Fruit fly (Drosophila melanogaster) Kc167 (cell line): ENCODE data around the gene lectin-21Cb.

Experiments
- Myc ChIP-seq: fragments of >200 bp; optimal IDR thresholded peaks from 2 replicates; lab custom pipeline; 2017; ENCODE audit warnings: missing external identifiers
- Sin3A ChIP-seq: fragments of >200 bp; optimal IDR thresholded peaks from 2 replicates; lab custom pipeline; 2018; ENCODE audit warnings: missing external identifiers
- h ChIP-seq: fragments of >200 bp; optimal IDR thresholded peaks from 3 replicates; lab custom pipeline; 2018; ENCODE audit warnings: missing external identifiers
- insv ChIP-seq: fragments of >200 bp; optimal IDR thresholded peaks from 3 replicates; lab custom pipeline; 2018; ENCODE audit warnings: missing external identifiers
- psq ChIP-seq: fragments of >200 bp; optimal IDR thresholded peaks from 2 replicates; lab custom pipeline; 2017; ENCODE audit warnings: missing external identifiers
- ttk ChIP-seq: sonication (Bioruptor generic); optimal IDR thresholded peaks from 2 replicates; lab custom pipeline; 2017; ENCODE audit warnings: missing external identifiers

lectin-21Cb gene

DNA sequence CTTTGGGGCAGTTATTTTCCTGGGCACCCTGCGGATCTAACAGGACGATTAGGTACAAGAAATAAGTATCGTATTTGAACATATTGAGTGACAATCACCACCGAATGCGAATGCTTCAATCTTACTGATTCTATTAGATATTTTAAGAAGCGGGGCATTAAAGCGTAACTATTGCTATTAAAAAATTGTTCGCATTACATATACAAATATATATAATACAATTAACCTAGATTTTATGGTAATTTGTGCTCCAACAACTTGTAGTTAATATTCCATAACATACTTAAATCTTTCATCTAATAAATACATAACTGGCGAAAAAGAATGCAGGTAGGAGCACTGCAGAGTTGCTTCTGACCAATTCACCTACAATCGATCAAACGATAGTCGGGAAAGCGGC, at the start of gene lectin-21Cb:
TSS of gene lectin-21Cb (minus strand) at position 101 of the 400 bp plus-strand sequence.
- TF ChIP-seq insv (lab: Kevin White, UChicago) (no peak), h (lab: Kevin White, UChicago) (no peak), Myc (lab: Kevin White, UChicago) (no peak), Sin3A (lab: Kevin White, UChicago) (no peak)

DNA sequence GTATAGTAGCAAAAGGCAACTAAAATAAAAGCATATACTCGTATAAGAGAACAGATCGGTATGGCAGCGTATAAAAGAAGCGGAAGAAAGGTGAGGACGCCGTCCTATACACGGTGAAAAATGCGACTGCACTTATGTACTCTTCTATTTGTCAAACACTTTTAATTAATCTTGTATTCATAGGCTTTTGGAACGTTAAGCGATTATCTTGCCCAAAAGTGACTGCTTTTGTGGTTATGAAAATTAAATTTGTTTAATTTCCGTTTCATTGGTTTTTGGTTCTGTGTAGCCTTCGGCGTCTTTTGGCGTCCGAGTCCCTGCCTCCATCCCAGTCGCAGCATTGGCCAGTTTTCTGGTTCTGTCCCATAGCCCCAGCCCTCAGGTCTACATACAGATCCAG, 49.8 kb upstream of the lectin-21Cb start:
- TF ChIP-seq psq (lab: Kevin White, UChicago) (no peak), ttk (lab: Kevin White, UChicago) (no peak)

DNA sequence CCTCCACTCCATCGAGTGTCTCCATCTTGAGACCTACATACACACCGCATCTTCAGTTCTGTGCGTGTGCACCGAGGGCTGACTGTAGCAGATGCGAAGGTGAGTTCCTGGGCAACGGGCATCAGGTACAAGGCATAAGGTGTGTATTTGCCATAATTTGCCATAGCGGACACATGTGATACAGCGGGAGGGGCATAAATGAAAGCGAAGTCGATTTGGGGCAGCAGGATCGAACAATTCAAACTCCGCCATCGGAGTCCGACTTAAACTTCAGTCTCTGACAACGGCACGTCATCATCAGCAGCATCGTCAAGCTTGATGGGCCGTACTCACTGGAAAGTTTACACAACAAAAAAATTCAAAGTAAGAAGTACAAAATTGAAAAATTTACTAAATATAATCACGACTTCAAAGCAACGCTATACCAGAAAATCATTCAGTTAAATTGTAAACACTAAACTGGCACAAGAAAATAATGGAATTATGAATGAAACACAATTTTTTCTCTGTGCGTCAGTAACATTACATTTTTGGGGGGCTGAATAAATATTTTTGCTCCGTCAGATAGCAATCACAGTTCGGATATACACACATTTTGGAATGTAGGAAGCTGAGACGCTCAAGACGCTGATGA, 48.1 kb upstream of the lectin-21Cb start:
- TF ChIP-seq Sin3A (lab: Kevin White, UChicago) (no peak), ttk (lab: Kevin White, UChicago) (no peak)

DNA sequence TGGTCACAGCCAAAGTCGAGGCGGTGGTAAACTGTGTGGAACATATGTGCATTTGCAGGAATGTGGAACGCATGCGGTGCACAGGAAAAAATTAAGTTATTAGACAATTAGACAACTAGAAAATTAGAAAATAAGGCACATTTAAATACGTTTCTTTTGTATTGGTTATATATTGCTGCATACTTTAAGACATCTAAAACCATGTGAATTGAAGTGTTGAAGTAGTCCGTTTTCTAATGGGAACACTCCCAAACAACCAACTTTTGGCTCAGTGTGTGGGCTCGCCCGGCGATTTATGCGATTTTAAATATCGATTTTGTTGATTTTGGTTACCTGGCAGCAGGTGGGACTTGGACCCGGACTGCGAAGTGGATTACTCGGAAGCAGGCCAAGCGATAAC, 43.3 kb upstream of the lectin-21Cb start:
- TF ChIP-seq psq (lab: Kevin White, UChicago): no peak
- no peak for TF ChIP-seq ttk (lab: Kevin White, UChicago)
- TF ChIP-seq insv (lab: Kevin White, UChicago): no peak
- TF ChIP-seq Myc (lab: Kevin White, UChicago): no peak
- TF ChIP-seq Sin3A (lab: Kevin White, UChicago): no peak
- TF ChIP-seq h (lab: Kevin White, UChicago): no peak

DNA sequence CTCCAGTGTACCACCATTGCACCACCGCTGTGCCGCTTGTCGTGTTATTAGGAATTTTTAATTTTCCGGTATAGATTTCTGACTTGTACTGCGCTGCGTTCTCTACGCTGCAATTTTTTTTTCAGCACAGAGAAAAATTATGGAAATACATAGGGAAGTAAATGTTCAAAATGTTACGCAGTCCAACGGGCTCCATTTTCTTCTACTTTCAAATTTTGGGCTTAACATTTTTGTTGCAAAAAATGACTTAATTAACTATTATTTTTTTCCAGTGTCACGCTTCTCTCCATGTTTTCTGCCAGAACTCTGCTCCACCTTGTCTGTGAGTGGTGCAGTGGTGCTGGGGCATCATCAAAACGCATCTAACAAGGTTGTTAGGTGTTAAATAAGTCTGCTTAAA, 40.0 kb upstream of the lectin-21Cb start:
- TF ChIP-seq Myc (lab: Kevin White, UChicago) (no peak), psq (lab: Kevin White, UChicago) (no peak), insv (lab: Kevin White, UChicago) (no peak), h (lab: Kevin White, UChicago) (no peak), ttk (lab: Kevin White, UChicago) (no peak), Sin3A (lab: Kevin White, UChicago) (no peak)

DNA sequence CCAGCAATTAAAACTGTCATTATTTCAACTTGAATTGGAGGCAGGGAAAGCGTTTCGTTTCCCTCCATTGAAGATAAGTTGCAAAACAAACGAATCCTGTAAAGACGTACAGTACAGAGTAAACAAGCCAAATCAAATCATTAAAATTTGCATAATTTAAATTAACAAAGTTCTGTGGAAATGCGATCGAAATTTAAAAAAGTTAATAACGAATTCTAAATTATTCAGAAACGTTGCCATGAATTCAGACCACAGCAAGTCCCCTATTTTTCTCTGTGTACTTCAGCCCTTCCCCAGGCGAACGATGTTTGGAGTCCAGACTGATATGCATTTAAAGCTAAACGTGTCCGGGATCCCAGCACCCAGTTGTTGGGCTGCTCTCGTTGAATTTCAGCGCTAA, 37.0 kb upstream of the lectin-21Cb start:
- TF ChIP-seq ttk (lab: Kevin White, UChicago) (no peak), insv (lab: Kevin White, UChicago) (no peak), Myc (lab: Kevin White, UChicago) (no peak), psq (lab: Kevin White, UChicago) (no peak), Sin3A (lab: Kevin White, UChicago) (no peak), h (lab: Kevin White, UChicago) (no peak)

DNA sequence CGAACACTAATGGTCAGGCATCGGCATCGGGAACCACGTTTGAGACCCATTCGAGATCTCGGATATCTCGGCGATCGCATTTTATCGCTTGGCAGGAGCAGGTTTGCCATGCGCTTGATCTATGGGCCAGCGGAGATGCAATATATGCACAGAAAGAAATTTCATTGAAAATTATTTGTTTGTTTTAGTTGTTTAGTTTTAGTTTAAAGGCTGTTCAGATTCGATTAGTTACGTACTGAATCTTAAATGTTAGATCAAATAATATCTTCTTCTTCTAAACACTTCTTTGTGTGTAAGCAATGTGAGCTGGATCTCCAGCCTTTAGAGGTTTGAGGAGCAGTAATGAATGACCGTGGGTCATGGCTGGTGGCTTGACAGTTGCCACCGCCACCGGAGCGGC, 32.8 kb upstream of the lectin-21Cb start:
- no peak for TF ChIP-seq Myc (lab: Kevin White, UChicago)

DNA sequence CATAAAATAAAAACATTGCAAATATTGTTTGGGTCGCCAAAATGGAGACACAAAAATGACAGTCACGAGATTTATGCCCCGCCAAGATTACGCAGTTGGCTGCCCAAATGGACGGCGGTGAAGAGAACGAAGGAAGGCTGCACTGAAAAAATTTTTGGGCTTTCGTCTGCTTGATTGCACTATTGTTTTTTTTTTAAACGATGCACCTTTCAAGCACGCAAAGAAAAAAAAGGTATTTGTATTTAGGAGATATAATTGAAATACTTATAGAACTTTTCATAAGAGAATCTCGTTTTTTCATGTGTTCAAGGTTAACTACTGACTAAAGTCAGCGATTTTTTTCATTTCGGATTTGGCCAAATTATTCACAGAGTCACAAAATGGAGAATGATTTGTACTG, 29.9 kb upstream of the lectin-21Cb start:
- TF ChIP-seq ttk (lab: Kevin White, UChicago) (no peak), Myc (lab: Kevin White, UChicago) (no peak), insv (lab: Kevin White, UChicago) (no peak), h (lab: Kevin White, UChicago) (no peak), Sin3A (lab: Kevin White, UChicago) (no peak), psq (lab: Kevin White, UChicago) (no peak)

DNA sequence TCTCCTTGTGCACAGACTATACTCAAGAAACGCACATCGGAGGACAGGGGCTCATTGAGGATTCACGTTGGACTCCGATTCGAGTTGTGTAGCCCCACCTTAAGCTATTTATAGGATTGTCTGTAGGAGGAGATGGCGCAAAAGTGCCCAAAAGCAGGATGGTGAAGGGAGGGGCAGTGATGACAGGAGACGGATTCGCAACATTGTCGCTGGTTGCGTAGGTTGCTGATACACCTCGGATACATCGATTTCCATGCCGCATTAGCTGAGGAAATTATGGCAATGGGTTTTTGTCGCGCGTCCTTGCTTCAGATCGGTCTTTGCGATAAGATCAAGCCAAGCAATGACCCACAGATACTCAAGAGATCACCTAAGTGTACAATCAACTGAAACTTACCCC, 26.6 kb upstream of the lectin-21Cb start:
- TF ChIP-seq psq (lab: Kevin White, UChicago) (no peak), Sin3A (lab: Kevin White, UChicago) (no peak), insv (lab: Kevin White, UChicago) (no peak)

DNA sequence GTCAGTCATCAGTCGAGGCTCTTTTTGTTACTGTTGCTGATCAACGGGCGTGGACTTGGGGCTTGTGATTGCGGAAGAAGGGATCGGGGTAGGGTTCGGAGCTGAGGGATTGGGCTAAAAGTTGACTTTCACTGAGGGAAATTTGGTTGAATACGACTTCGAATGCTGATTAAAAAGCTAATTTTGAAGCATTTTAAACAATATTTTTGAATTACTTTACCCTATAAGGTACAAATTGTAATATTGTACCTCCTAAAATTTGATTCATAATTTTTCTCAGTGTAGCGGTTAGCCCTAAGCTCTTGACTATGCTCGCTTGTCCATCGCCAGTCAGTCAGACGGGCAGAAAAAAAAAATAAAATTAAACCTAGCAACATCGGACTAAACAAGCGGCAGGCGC, 25.5 kb upstream of the lectin-21Cb start:
- TF ChIP-seq psq (lab: Kevin White, UChicago) (no peak), h (lab: Kevin White, UChicago) (no peak), Myc (lab: Kevin White, UChicago) (no peak), Sin3A (lab: Kevin White, UChicago) (no peak), ttk (lab: Kevin White, UChicago) (no peak), insv (lab: Kevin White, UChicago) (no peak)

DNA sequence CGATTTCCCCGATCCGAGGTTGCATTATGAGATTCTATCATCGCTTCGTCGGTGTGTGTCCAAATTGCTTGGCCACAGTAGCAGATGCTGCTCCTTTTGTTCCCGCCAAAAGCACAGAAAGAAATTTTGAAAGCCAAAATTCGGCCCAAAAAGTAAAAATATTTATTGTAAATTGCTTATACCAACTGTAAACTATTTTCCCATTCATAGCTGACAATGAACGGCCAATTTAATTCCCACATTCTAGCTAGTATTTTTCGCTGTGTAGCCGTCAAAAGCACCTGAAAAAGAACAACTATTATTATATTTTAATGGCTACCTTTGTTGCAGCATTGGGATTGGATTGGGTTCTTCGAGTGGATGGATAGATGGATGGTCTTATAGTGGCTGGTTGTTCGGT, 15.5 kb upstream of the lectin-21Cb start:
- TF ChIP-seq Sin3A (lab: Kevin White, UChicago) (no peak), ttk (lab: Kevin White, UChicago) (no peak), Myc (lab: Kevin White, UChicago) (no peak), h (lab: Kevin White, UChicago) (no peak), insv (lab: Kevin White, UChicago) (no peak), psq (lab: Kevin White, UChicago) (no peak)

DNA sequence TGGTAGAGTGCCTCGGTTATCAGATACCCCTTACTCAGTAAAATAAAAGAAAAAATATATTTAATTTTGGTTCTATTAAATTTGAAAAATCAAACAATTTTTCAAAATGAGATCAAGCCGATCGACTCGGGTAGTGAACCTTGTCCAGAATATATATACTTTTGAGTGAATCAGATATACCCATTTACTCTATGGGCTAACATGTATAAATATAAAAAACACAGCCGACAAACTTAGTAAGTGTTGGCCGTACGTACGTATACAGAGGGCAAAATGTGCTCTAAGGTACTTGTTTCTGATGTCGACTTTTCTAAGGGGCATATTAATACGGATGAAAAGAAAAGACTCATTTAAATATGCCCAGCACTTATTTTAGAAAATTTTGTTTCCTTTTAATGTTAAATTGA, 13.2 kb upstream of the lectin-21Cb start:
- TF ChIP-seq psq (lab: Kevin White, UChicago) (no peak), insv (lab: Kevin White, UChicago) (no peak), Myc (lab: Kevin White, UChicago) (no peak), h (lab: Kevin White, UChicago) (no peak), Sin3A (lab: Kevin White, UChicago) (no peak), ttk (lab: Kevin White, UChicago) (no peak)

DNA sequence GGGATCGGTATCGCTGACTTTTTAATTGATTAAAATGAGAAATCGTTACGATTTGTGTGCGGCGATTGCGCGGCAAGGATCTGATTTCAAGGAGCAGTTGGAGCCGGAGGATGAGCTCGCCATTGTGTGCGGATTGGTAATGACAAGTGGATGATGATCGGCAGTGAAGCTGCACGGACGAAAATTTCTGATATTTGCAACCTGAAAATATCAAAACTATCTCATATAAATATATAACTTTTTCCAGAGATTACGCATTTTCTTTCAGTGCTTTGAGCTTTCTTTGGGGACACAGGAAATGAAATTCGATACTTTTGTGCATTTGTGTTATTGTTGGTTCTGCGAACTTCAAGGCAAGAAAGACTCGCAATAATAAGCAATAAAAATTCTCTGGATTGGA, 12.2 kb upstream of the lectin-21Cb start:
- TF ChIP-seq Sin3A (lab: Kevin White, UChicago): no peak
- no peak for TF ChIP-seq psq (lab: Kevin White, UChicago)
- TF ChIP-seq Myc (lab: Kevin White, UChicago): no peak
- no peak for TF ChIP-seq ttk (lab: Kevin White, UChicago)
- TF ChIP-seq h (lab: Kevin White, UChicago): no peak
- TF ChIP-seq insv (lab: Kevin White, UChicago): no peak
